Worm (Caenorhabditis elegans) whole organism, L4 larva: ENCODE data around the gene fipr-21.

ENCODE experiments used
- F10B5.3 ChIP-seq: sonication (generic microtip); optimal IDR thresholded peaks from 2 replicates; lab custom pipeline; 2016; ENCODE audit warnings: mild to moderate bottlenecking, missing genetic modification characterization, missing compliant biosample characterization
- F26F4.8 ChIP-seq: fragments of 200-800 bp; sonication (Bioruptor generic); conservative IDR thresholded peaks from 2 replicates; pipeline ENCODE4 v1.3.6; 2022; ENCODE audit warnings: missing genetic modification characterization, missing compliant biosample characterization
- F49E8.2 ChIP-seq: sonication (generic microtip); optimal IDR thresholded peaks from 2 replicates; lab custom pipeline; 2016; ENCODE audit warnings: missing compliant biosample characterization, mild to moderate bottlenecking, missing genetic modification characterization, borderline replicate concordance
- T20F7.1 ChIP-seq: fragments of 200-800 bp; sonication (Bioruptor generic); optimal IDR thresholded peaks from 2 replicates; lab custom pipeline; 2018; ENCODE audit warnings: mild to moderate bottlenecking, missing genetic modification characterization, missing compliant biosample characterization
- T26A8.4 ChIP-seq: fragments of 200-800 bp; sonication (Bioruptor generic); IDR thresholded peaks from 2 replicates; pipeline ENCODE4 v1.3.6; 2022; ENCODE audit warnings: missing genetic modification characterization, missing compliant biosample characterization
- Y48G9A.11 ChIP-seq: fragments of 200-800 bp; sonication (Bioruptor generic); IDR thresholded peaks from 2 replicates; pipeline ENCODE4 v1.3.6; 2022; ENCODE audit warnings: missing genetic modification reagents, missing genetic modification characterization, missing compliant biosample characterization
- Y5F2A.4 ChIP-seq: fragments of 200-800 bp; sonication (Bioruptor generic); optimal IDR thresholded peaks from 2 replicates; lab custom pipeline; 2018; ENCODE audit warnings: mild to moderate bottlenecking, missing genetic modification characterization, missing compliant biosample characterization
- Y75B8A.6 ChIP-seq: fragments of 200-800 bp; sonication (Bioruptor generic); IDR thresholded peaks from 2 replicates; pipeline ENCODE4 v1.3.6; 2022; ENCODE audit warnings: missing genetic modification reagents, missing genetic modification characterization, missing compliant biosample characterization
- ZK546.5 ChIP-seq, 2 experiments: sonication (generic microtip); optimal IDR thresholded peaks; 2 replicates each; lab custom pipeline; 2017; ENCODE audit warnings: missing biosample characterization in 2 of 2, missing genetic modification characterization in 2 of 2
- aha-1 ChIP-seq: fragments of 150-350 bp; peaks from one replicate; lab custom pipeline; 2014; ENCODE audit warnings: missing biosample characterization, missing genetic modification characterization
- aly-2 ChIP-seq: sonication (generic microtip); optimal IDR thresholded peaks from 2 replicates; lab custom pipeline; 2018; ENCODE audit warnings: missing biosample characterization, missing genetic modification characterization
- daf-12 ChIP-seq: fragments of 150-350 bp; optimal IDR thresholded peaks from 2 replicates; lab custom pipeline; 2014; ENCODE audit warnings: missing biosample characterization, missing genetic modification reagents, missing genetic modification characterization
- daf-16 ChIP-seq, 3 experiments: sonication (generic microtip); optimal IDR thresholded peaks; 2 replicates each; lab custom pipeline; 2016 to 2017; ENCODE audit warnings: missing genetic modification characterization in 3 of 3, missing genetic modification reagents in 3 of 3, mild to moderate bottlenecking in 2 of 3, missing compliant biosample characterization in 2 of 3, missing biosample characterization in 1 of 3, moderate library complexity in 1 of 3
- daf-8 ChIP-seq: fragments of 200-800 bp; sonication (Bioruptor generic); IDR thresholded peaks from 2 replicates; pipeline ENCODE4 v1.3.6; 2022; ENCODE audit warnings: missing genetic modification characterization, missing compliant biosample characterization
- dmd-6 ChIP-seq: fragments of 200-800 bp; sonication (Bioruptor generic); IDR thresholded peaks from 2 replicates; pipeline ENCODE4 v1.3.6; 2022; ENCODE audit warnings: missing genetic modification reagents, missing genetic modification characterization, missing compliant biosample characterization
- dmd-8 ChIP-seq: fragments of 200-800 bp; sonication (Bioruptor generic); IDR thresholded peaks from 2 replicates; pipeline ENCODE4 v1.3.6; 2022; ENCODE audit warnings: missing genetic modification characterization, missing compliant biosample characterization
- dmd-9 ChIP-seq: fragments of 200-800 bp; sonication (Bioruptor generic); IDR thresholded peaks from 2 replicates; pipeline ENCODE4 v1.3.6; 2022; ENCODE audit warnings: missing genetic modification reagents, missing genetic modification characterization, missing compliant biosample characterization
- duxl-1 ChIP-seq: sonication (generic microtip); optimal IDR thresholded peaks from 2 replicates; lab custom pipeline; 2016; ENCODE audit warnings: mild to moderate bottlenecking, missing genetic modification characterization, moderate library complexity, missing compliant biosample characterization; ENCODE audit not compliant: poor library complexity
- dve-1 ChIP-seq: sonication (generic microtip); optimal IDR thresholded peaks from 2 replicates; lab custom pipeline; 2017; ENCODE audit warnings: antibody characterized with exemption, mild to moderate bottlenecking, missing genetic modification characterization, missing compliant biosample characterization; ENCODE audit not compliant: insufficient read depth
- egl-43 ChIP-seq: fragments of 200-800 bp; sonication (Bioruptor generic); IDR thresholded peaks from 2 replicates; pipeline ENCODE4 v1.3.6; 2022; ENCODE audit warnings: missing genetic modification reagents, missing genetic modification characterization, missing compliant biosample characterization
- gei-8 ChIP-seq: fragments of 200-800 bp; sonication (Bioruptor generic); optimal IDR thresholded peaks from 2 replicates; lab custom pipeline; 2018; ENCODE audit warnings: mild to moderate bottlenecking, missing genetic modification characterization, missing compliant biosample characterization
- hlh-11 ChIP-seq: fragments of 200-800 bp; sonication (Bioruptor generic); optimal IDR thresholded peaks from 2 replicates; lab custom pipeline; 2018; ENCODE audit warnings: mild to moderate bottlenecking, missing genetic modification characterization, missing compliant biosample characterization
- hmg-1.1 ChIP-seq: fragments of 200-800 bp; sonication (Bioruptor generic); IDR thresholded peaks from 2 replicates; pipeline ENCODE4 v1.3.6; 2022; ENCODE audit warnings: missing genetic modification reagents, missing genetic modification characterization, missing compliant biosample characterization
- jun-1 ChIP-seq: fragments of 150-350 bp; optimal IDR thresholded peaks from 2 replicates; lab custom pipeline; 2014; ENCODE audit warnings: missing biosample characterization, missing genetic modification reagents, missing genetic modification characterization
- lin-1 ChIP-seq: fragments of 200-800 bp; sonication (Bioruptor generic); IDR thresholded peaks from 2 replicates; pipeline ENCODE4 v1.3.6; 2022; ENCODE audit warnings: missing genetic modification reagents, missing genetic modification characterization, missing compliant biosample characterization
- lin-15B ChIP-seq: fragments of 150-350 bp; sonication (generic microtip); optimal IDR thresholded peaks from 3 replicates; lab custom pipeline; 2014; ENCODE audit warnings: missing biosample characterization, missing genetic modification characterization
- lin-29 ChIP-seq: fragments of 200-800 bp; sonication (Bioruptor generic); IDR thresholded peaks from 2 replicates; pipeline ENCODE4 v1.3.6; 2022; ENCODE audit warnings: missing genetic modification reagents, missing genetic modification characterization, missing compliant biosample characterization
- lsy-2 ChIP-seq, 2 experiments: fragments of 150-350 bp in 1 of 2; sonication (generic microtip) in 1 of 2; optimal IDR thresholded peaks; 2 replicates each; lab custom pipeline; 2014 to 2017; ENCODE audit warnings: missing biosample characterization in 2 of 2, missing genetic modification characterization in 2 of 2
- mxl-2 ChIP-seq: fragments of 200-800 bp; sonication (Bioruptor generic); conservative IDR thresholded peaks from 2 replicates; pipeline ENCODE4 v1.3.6; 2022; ENCODE audit warnings: missing genetic modification reagents, missing genetic modification characterization, missing compliant biosample characterization
- nhr-102 ChIP-seq: sonication (generic microtip); optimal IDR thresholded peaks from 2 replicates; lab custom pipeline; 2016; ENCODE audit warnings: mild to moderate bottlenecking, missing genetic modification characterization, moderate library complexity, missing compliant biosample characterization
- nhr-28 ChIP-seq: fragments of 150-350 bp; optimal IDR thresholded peaks from 2 replicates; lab custom pipeline; 2014; ENCODE audit warnings: missing biosample characterization, missing genetic modification characterization
- nhr-42 ChIP-seq: fragments of 200-800 bp; sonication (Bioruptor generic); IDR thresholded peaks from 2 replicates; pipeline ENCODE4 v1.3.6; 2022; ENCODE audit warnings: missing genetic modification characterization, missing compliant biosample characterization
- nhr-77 ChIP-seq: fragments of 150-350 bp; optimal IDR thresholded peaks from 2 replicates; lab custom pipeline; 2014; ENCODE audit warnings: missing biosample characterization, missing genetic modification characterization
- pha-4 ChIP-seq, 2 experiments: fragments of 150-350 bp in 1 of 2; fragments of 200-800 bp in 1 of 2; sonication (Bioruptor generic) in 1 of 2; IDR thresholded peaks in 1 of 2; optimal IDR thresholded peaks in 1 of 2; 2 replicates each; pipeline versions ENCODE4 v1.3.6 to Lab custom; 2014 to 2022; ENCODE audit warnings: missing genetic modification characterization in 2 of 2, missing genetic modification reagents in 2 of 2, missing biosample characterization in 1 of 2, missing compliant biosample characterization in 1 of 2
- pqm-1 ChIP-seq: sonication (generic microtip); optimal IDR thresholded peaks from 2 replicates; lab custom pipeline; 2017; ENCODE audit warnings: missing biosample characterization, missing genetic modification characterization
- set-16 ChIP-seq: fragments of 200-800 bp; sonication (Bioruptor generic); IDR thresholded peaks from 2 replicates; pipeline ENCODE4 v1.3.6; 2022; ENCODE audit warnings: missing genetic modification reagents, missing genetic modification characterization, missing compliant biosample characterization
- skn-1 ChIP-seq: fragments of 150-350 bp; optimal IDR thresholded peaks from 2 replicates; lab custom pipeline; 2014; ENCODE audit warnings: missing biosample characterization, missing genetic modification characterization
- snpc-4 ChIP-seq: fragments of 150-350 bp; optimal IDR thresholded peaks from 2 replicates; lab custom pipeline; 2014; ENCODE audit warnings: missing biosample characterization, missing genetic modification characterization
- spr-3 ChIP-seq: fragments of 200-800 bp; sonication (Bioruptor generic); optimal IDR thresholded peaks from 2 replicates; lab custom pipeline; 2018; ENCODE audit warnings: mild to moderate bottlenecking, missing genetic modification characterization, missing compliant biosample characterization
- tra-1 ChIP-seq: fragments of 200-800 bp; sonication (Bioruptor generic); IDR thresholded peaks from 2 replicates; pipeline ENCODE4 v1.3.6; 2022; ENCODE audit warnings: missing genetic modification reagents, missing genetic modification characterization, missing compliant biosample characterization
- vab-7 ChIP-seq: fragments of 200-800 bp; sonication (Bioruptor generic); IDR thresholded peaks from 2 replicates; pipeline ENCODE4 v1.3.6; 2022; ENCODE audit warnings: missing genetic modification reagents, missing genetic modification characterization, missing compliant biosample characterization
- ztf-11 ChIP-seq: fragments of 150-350 bp; optimal IDR thresholded peaks from 2 replicates; lab custom pipeline; 2014; ENCODE audit warnings: missing biosample characterization, missing genetic modification characterization
- ztf-7 ChIP-seq: fragments of 150-350 bp; optimal IDR thresholded peaks from 2 replicates; lab custom pipeline; 2014; ENCODE audit warnings: missing biosample characterization, missing genetic modification characterization

The fipr-21 gene

DNA sequence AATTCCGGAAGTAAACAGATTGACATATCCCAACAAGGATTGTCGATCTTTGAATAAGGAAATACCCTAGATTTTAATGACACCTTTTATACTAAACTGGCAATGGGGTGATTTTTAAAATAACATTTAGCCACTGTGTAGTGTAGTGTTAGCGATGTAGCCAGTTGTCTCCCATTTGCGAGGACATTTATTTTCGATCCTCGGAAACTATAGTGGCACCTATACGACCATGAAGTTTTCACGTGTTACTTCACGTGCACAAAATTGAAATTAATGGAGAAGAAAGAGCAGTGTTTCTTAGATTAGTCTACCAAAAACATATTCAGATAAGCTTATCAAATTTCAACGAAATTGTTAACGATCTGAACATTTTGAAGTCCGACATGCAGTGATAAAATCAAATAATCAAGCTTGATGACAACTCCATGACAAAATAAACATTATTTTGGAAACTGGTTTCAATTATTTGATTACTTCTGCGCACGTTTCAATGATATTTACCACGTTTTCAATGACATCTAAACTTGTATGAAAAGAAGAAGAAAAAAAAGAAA lies 29.0 kb downstream of the fipr-21 start, which contains the start of gene R07E3.4 (continued):
- TF ChIP-seq aly-2 (no peak), F10B5.3 (tag; lab: Kevin White, UChicago) (no peak), mxl-2 (GFP tag; lab: Robert Waterston, UW) (peak; percentile 98), hmg-1.1 (GFP tag; lab: Robert Waterston, UW) (no peak), lsy-2 (tag; optimal IDR thresholded peaks at IDR 0.05; lab: Kevin White, UChicago) (peak in 1 of 2 experiments; percentile 9), snpc-4 (tag; lab: Kevin White, UChicago) (no peak), lin-1 (GFP tag; lab: Robert Waterston, UW) (peak; percentile 47; the same call in 1 of the 2 replicates), dve-1 (tag; lab: Kevin White, UChicago) (peak; percentile 62), nhr-77 (tag; lab: Kevin White, UChicago) (no peak), pqm-1 (tag; lab: Kevin White, UChicago) (no peak), ZK546.5 (tag; optimal IDR thresholded peaks at IDR 0.05; lab: Kevin White, UChicago) (no peak), nhr-28 (tag; lab: Kevin White, UChicago) (peak; percentile 96), daf-12 (tag; lab: Kevin White, UChicago) (no peak), nhr-42 (GFP tag; lab: Robert Waterston, UW) (no peak), nhr-102 (no peak), Y75B8A.6 (GFP tag; lab: Robert Waterston, UW) (no peak), daf-8 (GFP tag; lab: Robert Waterston, UW) (no peak), pha-4 (GFP tag; IDR thresholded peaks at IDR 0.05; lab: Robert Waterston, UW) (no peak), pha-4 (tag; optimal IDR thresholded peaks at IDR 0.05; lab: Kevin White, UChicago) (no peak), dmd-9 (no peak), T26A8.4 (GFP tag; lab: Robert Waterston, UW) (no peak), lin-15B (tag; lab: Kevin White, UChicago) (no peak), spr-3 (GFP tag; lab: Kevin White, UChicago) (no peak), daf-16 (GFP tag; optimal IDR thresholded peaks at IDR 0.05; lab: Kevin White, UChicago) (peak in 1 of 2 experiments; percentile 14), daf-16 (tag; optimal IDR thresholded peaks at IDR 0.05; lab: Kevin White, UChicago) (peak; percentile 93)

DNA sequence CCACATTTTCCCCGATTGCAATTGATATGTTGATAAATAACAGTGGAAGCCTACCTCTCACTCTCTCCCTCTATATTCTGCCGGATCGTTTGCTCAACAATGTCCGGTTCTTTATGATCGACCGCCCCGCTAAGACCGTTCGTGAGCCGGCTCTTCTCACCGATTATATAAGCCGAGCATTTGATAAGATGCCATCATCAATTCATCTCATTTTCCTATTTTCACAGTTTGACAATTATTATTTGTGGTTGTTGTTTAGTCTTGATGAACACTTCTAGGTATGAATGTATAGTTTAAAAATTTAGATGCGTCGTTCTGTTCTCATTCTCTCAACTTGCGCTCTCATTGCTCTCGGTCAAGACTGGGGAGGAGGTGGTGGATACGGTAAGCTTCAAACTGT lies 31.8 kb downstream of the fipr-21 start, which contains the start of gene idpa-3:
TSS of gene idpa-3 (plus strand) at position 301 of the 400 bp plus-strand sequence.
- TF ChIP-seq tra-1 (GFP tag; lab: Robert Waterston, UW) (no peak), ZK546.5 (tag; optimal IDR thresholded peaks at IDR 0.05; lab: Kevin White, UChicago) (no peak), nhr-77 (tag; lab: Kevin White, UChicago) (no peak), skn-1 (tag; lab: Kevin White, UChicago) (no peak), gei-8 (GFP tag; lab: Kevin White, UChicago) (no peak), dmd-6 (GFP tag; lab: Robert Waterston, UW) (no peak), F26F4.8 (GFP tag; lab: Robert Waterston, UW) (no peak), lsy-2 (tag; optimal IDR thresholded peaks at IDR 0.05; lab: Kevin White, UChicago) (no peak), Y5F2A.4 (GFP tag; lab: Kevin White, UChicago) (no peak), vab-7 (GFP tag; lab: Robert Waterston, UW) (no peak), hmg-1.1 (GFP tag; lab: Robert Waterston, UW) (no peak), lin-29 (no peak), dmd-8 (GFP tag; lab: Robert Waterston, UW) (no peak), T20F7.1 (GFP tag; lab: Kevin White, UChicago) (no peak), ztf-7 (tag; lab: Kevin White, UChicago) (no peak), hlh-11 (no peak), nhr-28 (tag; lab: Kevin White, UChicago) (no peak)
- TF ChIP-seq, all 104 proteins: peak for 0

DNA sequence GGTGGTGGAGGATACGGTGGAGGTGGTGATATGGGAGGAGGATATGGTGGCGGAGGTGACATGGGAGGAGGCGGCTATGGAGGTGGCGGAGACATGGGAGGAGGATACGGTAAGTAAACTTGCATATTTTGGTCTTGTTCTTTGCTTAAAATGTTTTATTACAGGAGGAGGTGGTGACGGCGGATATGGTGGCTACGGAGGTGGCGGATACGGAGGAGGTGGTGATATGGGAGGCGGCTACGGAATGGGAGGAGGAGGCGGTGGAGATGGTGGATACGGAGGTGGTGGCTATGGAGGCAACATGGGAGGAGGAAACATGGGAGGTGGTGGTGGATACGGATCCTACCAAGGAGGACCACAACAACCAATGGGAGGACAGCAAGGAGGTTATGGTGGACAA lies 32.3 kb downstream of the fipr-21 start:
- TF ChIP-seq Y48G9A.11 (GFP tag; lab: Robert Waterston, UW) (no peak), F49E8.2 (tag; lab: Kevin White, UChicago) (no peak), jun-1 (tag; lab: Kevin White, UChicago) (no peak), set-16 (GFP tag; lab: Robert Waterston, UW) (peak; percentile 66), egl-43 (peak; percentile 59; the same call in 1 of the 2 replicates), ztf-11 (tag; lab: Kevin White, UChicago) (no peak), aha-1 (peak; percentile 72), duxl-1 (tag; lab: Kevin White, UChicago) (no peak), F26F4.8 (GFP tag; lab: Robert Waterston, UW) (0 out of 2 replicates have a peak, but pooled peaks have one; percentile 53), vab-7 (GFP tag; lab: Robert Waterston, UW) (no peak)
